Fruit fly (Drosophila melanogaster) whole organism: ENCODE data around the gene CG15247.

ENCODE experiments used
- CG8478 ChIP-seq: fragments of >200 bp; optimal IDR thresholded peaks from 2 replicates; lab custom pipeline; 2018; ENCODE audit warnings: inconsistent platforms
- Dll ChIP-seq: fragments of >200 bp; optimal IDR thresholded peaks from 2 replicates; lab custom pipeline; 2017
- EcR ChIP-seq, 2 experiments: fragments of >200 bp; optimal IDR thresholded peaks; 2 replicates each; lab custom pipeline; 2017; ENCODE audit warnings: missing biosample characterization in 2 of 2, missing genetic modification characterization in 2 of 2, missing genetic modification reagents in 2 of 2
- pan ChIP-seq: fragments of >200 bp; optimal IDR thresholded peaks from 2 replicates; lab custom pipeline; 2017
- psq ChIP-seq: fragments of >200 bp; optimal IDR thresholded peaks from 2 replicates; lab custom pipeline; 2017
- usp ChIP-seq: fragments of >200 bp; optimal IDR thresholded peaks from 2 replicates; lab custom pipeline; 2017; ENCODE audit warnings: missing biosample characterization, missing genetic modification characterization, mixed read lengths

CG15247 gene

DNA sequence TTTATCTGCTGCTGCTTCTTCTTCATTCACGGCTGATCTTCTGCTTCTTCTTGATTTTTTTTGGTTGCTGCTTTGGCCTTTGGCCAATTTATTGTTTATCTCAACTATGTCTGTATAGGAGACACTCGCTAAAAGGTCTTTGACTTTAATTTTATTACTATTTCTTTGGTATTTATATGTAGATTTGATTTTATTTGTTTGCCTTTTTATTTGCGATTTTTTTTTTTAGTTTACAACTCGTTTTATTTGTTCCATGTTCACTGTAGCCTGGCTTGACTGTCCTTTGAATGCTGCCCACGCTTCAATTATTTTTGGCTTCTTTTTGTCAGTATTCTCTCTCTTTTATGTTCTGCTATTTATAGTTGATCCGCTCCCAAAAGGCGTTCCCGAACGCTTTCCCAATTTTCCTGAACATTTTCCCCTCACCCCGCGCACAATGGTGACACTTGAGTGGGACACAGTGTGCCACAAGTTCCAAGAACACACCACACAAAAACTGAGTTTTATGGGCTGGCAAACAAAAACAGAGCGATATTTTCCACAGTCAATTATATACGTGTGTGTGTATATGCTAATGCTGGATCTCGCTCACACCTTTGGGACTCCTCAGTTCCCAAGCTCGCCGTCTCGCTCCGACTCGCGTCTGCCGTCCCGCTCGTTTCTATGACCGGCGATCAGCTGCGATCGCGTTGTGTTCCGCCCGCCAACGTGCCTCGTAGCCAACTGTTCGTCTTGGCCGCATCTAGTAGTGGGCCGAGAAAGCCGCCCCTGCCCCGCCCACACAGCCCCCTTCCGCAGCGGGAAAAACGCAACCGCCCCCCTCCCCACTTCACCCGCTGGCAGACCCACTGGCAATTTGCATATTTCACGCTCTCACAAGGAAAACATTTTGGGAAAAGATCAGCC, at the start of gene CG15247:
CG15247 (minus strand) TSS at position 725 of the 906 bp plus-strand sequence.
- TF ChIP-seq pan (lab: Kevin White, UChicago) (no peak), psq (no peak), CG8478 (lab: Kevin White, UChicago) (no peak), usp (GFP tag; lab: Kevin White, UChicago) (no peak), Dll (lab: Kevin White, UChicago) (no peak), EcR (GFP tag; optimal IDR thresholded peaks at IDR 0.05; lab: Kevin White, UChicago) (no peak)

DNA sequence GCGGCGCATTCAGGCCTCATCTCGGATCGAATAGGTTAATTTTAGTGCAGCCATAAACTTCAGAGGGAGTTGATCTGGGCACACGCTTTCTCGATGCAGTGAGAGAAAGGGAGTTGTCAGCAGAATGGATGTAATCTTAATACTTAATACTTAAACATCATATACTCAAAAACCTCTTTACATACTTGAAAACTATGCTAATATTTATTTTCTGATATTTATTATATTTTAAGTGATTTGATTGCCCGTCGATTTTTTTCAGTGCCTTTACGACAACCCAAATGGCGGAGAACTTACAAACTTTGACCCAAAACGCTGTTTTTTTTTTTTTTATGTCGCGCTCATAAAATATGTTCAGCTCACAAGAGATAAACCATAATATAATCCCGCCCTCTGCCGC, 35.3 kb upstream of the CG15247 start:
- TF ChIP-seq usp (GFP tag; lab: Kevin White, UChicago), result no peak
- no peak for TF ChIP-seq Dll (lab: Kevin White, UChicago)
- TF ChIP-seq pan (lab: Kevin White, UChicago), result no peak
- no peak for TF ChIP-seq CG8478 (lab: Kevin White, UChicago)
- no peak for TF ChIP-seq psq
- TF ChIP-seq EcR (GFP tag; optimal IDR thresholded peaks at IDR 0.05; lab: Kevin White, UChicago), result no peak

DNA sequence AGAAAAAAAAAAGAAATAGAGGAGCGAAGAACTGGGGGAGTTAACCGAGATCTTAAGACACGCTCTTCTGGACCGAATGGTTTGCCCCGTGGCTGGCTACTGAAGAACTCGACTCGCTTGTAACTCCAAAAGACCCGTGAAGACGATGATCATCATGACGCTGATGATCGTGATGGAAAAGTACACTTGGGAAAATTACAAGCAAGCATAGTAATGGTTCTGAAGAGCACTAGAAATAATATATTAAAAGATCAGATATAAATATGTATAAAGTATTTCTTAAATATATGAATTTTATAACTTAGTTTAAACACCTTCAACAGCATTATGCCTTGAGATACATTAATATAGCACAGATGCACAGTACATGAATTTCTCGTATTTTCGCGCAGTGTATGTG, 34.6 kb upstream of the CG15247 start, which contains the start of gene CG1986:
CG1986 (minus strand) TSS at position 101 of the 400 bp plus-strand sequence.
- TF ChIP-seq usp (GFP tag; lab: Kevin White, UChicago) (no peak), CG8478 (lab: Kevin White, UChicago) (no peak), psq (no peak), EcR (GFP tag; optimal IDR thresholded peaks at IDR 0.05; lab: Kevin White, UChicago) (no peak)

DNA sequence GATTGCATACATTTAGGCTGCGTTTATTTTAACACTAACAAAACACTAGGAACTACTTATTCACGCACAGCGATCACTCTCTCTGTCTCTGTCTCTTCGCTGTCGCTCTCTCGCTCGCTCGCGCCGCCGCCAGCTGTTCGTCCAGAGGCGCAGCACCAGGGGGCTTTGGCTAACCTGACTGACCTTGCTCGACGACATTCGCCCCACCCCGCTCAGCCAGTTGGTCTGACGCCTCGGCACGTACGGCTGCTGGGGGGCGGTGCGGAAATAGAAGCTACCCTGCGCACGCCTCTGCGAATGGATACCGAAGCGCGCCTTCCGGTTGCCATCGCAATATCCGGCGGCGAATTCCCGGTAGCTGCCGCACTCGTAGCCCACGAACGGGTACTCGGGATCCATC, 32.9 kb upstream of the CG15247 start:
- TF ChIP-seq Dll (lab: Kevin White, UChicago) (no peak), psq (no peak), EcR (GFP tag; optimal IDR thresholded peaks at IDR 0.05; lab: Kevin White, UChicago) (no peak), CG8478 (lab: Kevin White, UChicago) (no peak), pan (lab: Kevin White, UChicago) (no peak), usp (GFP tag; lab: Kevin White, UChicago) (no peak)

DNA sequence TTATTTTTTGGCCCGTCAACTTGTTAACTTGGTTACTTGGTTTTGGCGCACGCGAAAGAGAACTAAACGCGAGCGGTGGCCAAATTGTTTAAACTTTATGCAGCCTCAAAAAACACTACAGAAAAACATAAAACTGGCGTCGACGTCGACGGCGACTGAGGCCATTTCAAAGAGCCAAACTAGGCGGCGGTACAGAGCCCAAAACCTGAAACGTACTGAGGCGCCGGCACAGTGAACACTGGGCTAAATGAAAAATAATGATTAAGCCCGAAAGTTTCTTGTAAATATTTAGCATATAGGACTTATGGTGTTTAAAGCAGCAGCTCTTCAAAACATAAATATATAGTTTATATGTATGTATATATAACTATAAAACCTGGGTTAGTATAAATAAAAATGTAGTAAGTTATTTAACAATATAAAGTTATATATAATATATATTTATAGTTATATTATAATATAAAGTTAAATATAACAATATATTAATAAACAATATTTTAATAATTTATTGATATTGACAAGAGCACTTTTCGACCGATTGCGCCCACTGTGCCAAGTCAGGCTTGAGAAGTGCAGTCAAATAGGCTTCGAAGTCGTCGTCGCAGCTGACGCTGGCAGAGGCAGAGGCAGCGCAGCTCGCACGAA, 23.2 kb upstream of the CG15247 start, which contains the start of gene CG15249:
CG15249 (minus strand) TSS at position 51 of the 645 bp plus-strand sequence.
- TF ChIP-seq CG8478 (lab: Kevin White, UChicago) (no peak), psq (no peak), usp (GFP tag; lab: Kevin White, UChicago) (no peak), pan (lab: Kevin White, UChicago) (no peak), Dll (lab: Kevin White, UChicago) (no peak), EcR (GFP tag; optimal IDR thresholded peaks at IDR 0.05; lab: Kevin White, UChicago) (no peak)

DNA sequence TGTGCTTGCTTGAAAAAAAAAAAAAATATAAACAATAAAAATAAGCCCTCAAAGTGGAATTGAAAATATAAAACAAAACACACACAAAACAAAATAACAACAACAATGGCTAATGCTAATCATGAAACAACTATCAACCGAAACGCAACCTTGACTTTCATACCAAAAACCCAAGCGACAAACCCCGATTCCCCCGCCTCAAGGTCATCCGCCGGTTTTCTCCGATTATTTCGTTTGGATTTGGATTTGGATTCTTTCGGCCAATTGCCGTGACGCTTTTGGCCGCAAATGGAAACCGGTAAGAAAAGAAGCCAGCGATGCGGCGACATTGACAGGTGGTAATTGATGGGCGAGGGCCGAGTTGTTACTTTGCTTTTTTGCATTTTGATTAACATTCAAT, 21.1 kb upstream of the CG15247 start:
- TF ChIP-seq Dll (lab: Kevin White, UChicago), result no peak
- no peak for TF ChIP-seq psq
- TF ChIP-seq EcR (GFP tag; optimal IDR thresholded peaks at IDR 0.05; lab: Kevin White, UChicago), result no peak
- TF ChIP-seq CG8478 (lab: Kevin White, UChicago), result no peak
- TF ChIP-seq usp (GFP tag; lab: Kevin White, UChicago), result no peak
- no peak for TF ChIP-seq pan (lab: Kevin White, UChicago)

DNA sequence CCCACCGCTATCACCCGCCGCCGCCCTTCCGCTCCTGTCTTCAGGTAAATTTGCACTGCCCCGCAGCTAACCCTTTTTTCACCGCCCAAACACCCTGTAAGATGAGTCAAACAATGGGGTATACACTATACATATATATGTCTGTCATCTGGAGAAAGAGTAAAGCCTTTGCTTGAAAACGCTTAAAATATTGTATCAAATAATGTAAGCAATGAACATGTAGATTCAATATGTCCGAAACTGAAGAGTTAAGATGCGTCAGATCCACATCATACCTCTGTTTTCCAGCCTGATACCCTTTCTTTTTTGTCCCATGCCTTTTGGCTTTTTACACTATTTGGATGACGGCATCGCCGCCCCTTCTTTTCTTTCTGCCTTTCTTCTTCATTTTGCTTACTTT, 16.4 kb upstream of the CG15247 start:
- no peak for TF ChIP-seq usp (GFP tag; lab: Kevin White, UChicago)
- peak; percentile 50 for TF ChIP-seq pan (lab: Kevin White, UChicago)
- no peak for TF ChIP-seq EcR (GFP tag; optimal IDR thresholded peaks at IDR 0.05; lab: Kevin White, UChicago)
- no peak for TF ChIP-seq CG8478 (lab: Kevin White, UChicago)
- no peak for TF ChIP-seq psq
- TF ChIP-seq Dll (lab: Kevin White, UChicago), result no peak

DNA sequence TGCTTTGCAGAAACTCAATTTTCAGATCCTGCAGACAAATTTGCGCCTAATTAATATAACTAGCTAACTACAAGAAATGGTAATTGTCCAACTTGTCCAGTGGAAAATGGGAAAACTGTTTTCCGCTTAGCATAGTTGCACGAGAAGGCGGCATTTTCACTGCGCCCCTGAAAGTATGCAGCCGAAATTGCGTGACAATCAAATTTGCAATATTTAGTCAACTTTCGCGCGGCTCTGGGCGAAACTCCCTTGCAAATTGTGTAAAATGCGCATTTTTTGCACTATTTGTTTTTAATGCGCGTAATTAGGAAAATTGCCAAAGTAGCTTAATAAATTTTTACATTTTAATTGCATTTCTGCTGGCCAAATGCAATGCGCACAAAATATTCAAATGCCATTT, 13.2 kb upstream of the CG15247 start:
- TF ChIP-seq EcR (GFP tag; optimal IDR thresholded peaks at IDR 0.05; lab: Kevin White, UChicago) (no peak), CG8478 (lab: Kevin White, UChicago) (no peak), psq (no peak), usp (GFP tag; lab: Kevin White, UChicago) (no peak), Dll (lab: Kevin White, UChicago) (no peak), pan (lab: Kevin White, UChicago) (no peak)

DNA sequence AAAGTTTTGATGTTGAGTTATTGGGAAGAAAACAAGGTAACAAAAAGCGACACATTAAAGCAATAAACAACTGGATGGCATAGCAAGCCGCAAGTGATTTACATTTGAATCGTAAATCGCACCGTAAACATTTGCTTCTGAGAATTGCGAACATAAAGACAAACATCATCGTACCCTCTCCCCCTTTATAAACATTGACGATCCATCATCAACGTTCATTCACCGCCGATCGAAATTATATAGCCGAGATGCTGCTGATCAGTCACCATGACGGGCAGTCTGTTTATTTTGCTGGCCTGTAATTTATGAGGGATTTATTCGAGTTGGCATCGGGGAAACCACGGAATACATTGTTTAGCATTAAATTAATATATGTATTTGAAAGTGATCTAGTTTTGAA, 8.9 kb upstream of the CG15247 start:
- TF ChIP-seq Dll (lab: Kevin White, UChicago), result no peak
- TF ChIP-seq usp (GFP tag; lab: Kevin White, UChicago), result no peak
- no peak for TF ChIP-seq EcR (GFP tag; optimal IDR thresholded peaks at IDR 0.05; lab: Kevin White, UChicago)
- TF ChIP-seq psq, result no peak
- TF ChIP-seq pan (lab: Kevin White, UChicago), result no peak
- TF ChIP-seq CG8478 (lab: Kevin White, UChicago), result no peak

DNA sequence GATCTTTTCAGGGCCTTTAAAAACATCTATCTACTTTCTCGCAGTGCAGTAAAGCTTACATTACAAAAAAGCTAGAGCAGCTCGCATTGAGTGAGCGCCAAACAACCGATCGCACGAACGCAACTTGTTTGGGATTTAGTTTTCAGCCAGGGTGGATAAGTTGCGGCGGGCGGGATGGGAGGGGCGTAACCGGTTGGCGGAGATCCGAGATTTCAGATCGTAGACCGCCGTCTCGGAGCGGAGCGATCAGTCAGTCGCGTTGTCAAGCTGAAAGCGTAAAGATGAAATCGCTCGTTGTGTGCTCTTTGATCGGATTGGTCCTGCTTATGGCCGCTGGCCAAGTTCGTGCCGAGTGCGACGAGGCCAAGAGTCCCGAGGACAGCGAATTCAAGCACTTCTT, 7.7 kb upstream of the CG15247 start, which contains the start of gene CG9691:
CG9691 (plus strand) TSS at position 222 of the 400 bp plus-strand sequence.
- TF ChIP-seq pan (lab: Kevin White, UChicago) (no peak), Dll (lab: Kevin White, UChicago) (no peak), CG8478 (lab: Kevin White, UChicago) (no peak), usp (GFP tag; lab: Kevin White, UChicago) (no peak)

DNA sequence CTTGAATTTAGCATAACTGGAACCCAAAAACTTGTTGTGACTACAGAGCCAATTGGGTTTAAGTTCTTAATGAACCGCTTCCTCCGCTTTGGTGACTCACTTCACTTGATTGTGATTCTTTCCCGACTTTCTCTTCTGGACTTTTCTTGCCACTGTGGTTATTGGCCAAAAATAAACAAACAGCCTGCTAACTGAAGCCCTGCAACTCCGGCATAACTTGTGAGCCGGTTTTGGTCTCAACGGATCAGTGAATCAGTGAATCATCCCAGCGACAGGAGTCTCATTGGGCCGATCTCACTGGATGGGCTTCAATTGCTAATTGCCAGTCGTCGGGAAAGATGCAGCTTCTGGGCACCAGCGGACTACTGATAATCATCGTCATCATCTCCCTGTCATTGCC, 6.4 kb upstream of the CG15247 start:
- TF ChIP-seq pan (lab: Kevin White, UChicago) (no peak), psq (no peak), EcR (GFP tag; optimal IDR thresholded peaks at IDR 0.05; lab: Kevin White, UChicago) (no peak), CG8478 (lab: Kevin White, UChicago) (no peak), Dll (lab: Kevin White, UChicago) (no peak), usp (GFP tag; lab: Kevin White, UChicago) (no peak)
